Worm (Caenorhabditis elegans) whole organism, early embryonic: ENCODE data around the gene btb-12.

Experiments used
- B0310.2 ChIP-seq: sonication (generic microtip); optimal IDR thresholded peaks from 2 replicates; lab custom pipeline; 2016; ENCODE audit warnings: mild to moderate bottlenecking, missing genetic modification characterization, missing compliant biosample characterization
- F13C5.2 ChIP-seq: sonication (generic microtip); optimal IDR thresholded peaks from 2 replicates; lab custom pipeline; 2017; ENCODE audit warnings: mild to moderate bottlenecking, missing genetic modification characterization, inconsistent platforms, missing compliant biosample characterization
- aly-1 ChIP-seq: sonication (generic microtip); optimal IDR thresholded peaks from 2 replicates; lab custom pipeline; 2016; ENCODE audit warnings: missing genetic modification characterization, missing compliant biosample characterization
- ama-1 ChIP-seq: fragments of 150-350 bp; optimal IDR thresholded peaks from 2 replicates; lab custom pipeline; 2014
- ceh-13 ChIP-seq: fragments of 200-800 bp; sonication (Bioruptor generic); optimal IDR thresholded peaks from 2 replicates; lab custom pipeline; 2018; ENCODE audit warnings: mild to moderate bottlenecking, missing genetic modification characterization, missing compliant biosample characterization
- ceh-36 ChIP-seq: sonication (generic microtip); optimal IDR thresholded peaks from 2 replicates; lab custom pipeline; 2016; ENCODE audit warnings: missing genetic modification characterization, inconsistent platforms, missing compliant biosample characterization
- ets-7 ChIP-seq: sonication (generic microtip); optimal IDR thresholded peaks from 2 replicates; lab custom pipeline; 2016; ENCODE audit warnings: missing genotype, missing genetic modification characterization, missing compliant biosample characterization
- flt-1 ChIP-seq: fragments of 200-800 bp; sonication (Bioruptor generic); IDR thresholded peaks from 2 replicates; pipeline ENCODE4 v1.3.6; 2022; ENCODE audit warnings: missing genetic modification characterization, missing compliant biosample characterization
- hmbx-1 ChIP-seq: sonication (generic microtip); optimal IDR thresholded peaks from 2 replicates; lab custom pipeline; 2016; ENCODE audit warnings: mild to moderate bottlenecking, missing genetic modification characterization, missing compliant biosample characterization
- hmg-4 ChIP-seq: fragments of 200-800 bp; sonication (Bioruptor generic); optimal IDR thresholded peaks from 2 replicates; lab custom pipeline; 2018; ENCODE audit warnings: mild to moderate bottlenecking, missing genetic modification characterization, missing compliant biosample characterization
- hnd-1 ChIP-seq: sonication (generic microtip); optimal IDR thresholded peaks from 2 replicates; lab custom pipeline; 2016; ENCODE audit warnings: missing genetic modification characterization, missing compliant biosample characterization
- pes-1 ChIP-seq: fragments of 200-800 bp; sonication (Bioruptor generic); IDR thresholded peaks from 2 replicates; pipeline ENCODE4 v1.3.6; 2022; ENCODE audit warnings: missing genetic modification reagents, missing genetic modification characterization, missing compliant biosample characterization
- scrt-1 ChIP-seq: fragments of 200-800 bp; sonication (Bioruptor generic); IDR thresholded peaks from 2 replicates; pipeline ENCODE4 v1.3.6; 2022; ENCODE audit warnings: missing genetic modification characterization, missing compliant biosample characterization
- sea-1 ChIP-seq: fragments of 200-800 bp; sonication (Bioruptor generic); conservative IDR thresholded peaks from 2 replicates; pipeline ENCODE4 v1.3.6; 2022; ENCODE audit warnings: missing genetic modification characterization, missing compliant biosample characterization
- tbx-11 ChIP-seq: fragments of 200-800 bp; sonication (Bioruptor generic); IDR thresholded peaks from 2 replicates; pipeline ENCODE4 v1.3.6; 2022; ENCODE audit warnings: missing genetic modification characterization, missing compliant biosample characterization
- tbx-37 ChIP-seq: fragments of 200-800 bp; sonication (Bioruptor generic); conservative IDR thresholded peaks from 2 replicates; pipeline ENCODE4 v1.3.6; 2022; ENCODE audit warnings: missing genetic modification reagents, missing genetic modification characterization, missing compliant biosample characterization
- tra-4 ChIP-seq: sonication (generic microtip); optimal IDR thresholded peaks from 2 replicates; lab custom pipeline; 2017; ENCODE audit warnings: missing genetic modification characterization, missing compliant biosample characterization

The btb-12 gene

ce11 chrII:1672673-1673072, 17.7 kb downstream of the btb-12 start:
- TF ChIP-seq F13C5.2 (tag; lab: Kevin White, UChicago) = no peak
- TF ChIP-seq B0310.2 (tag; lab: Kevin White, UChicago) = no peak
- no peak for TF ChIP-seq ets-7 (tag; lab: Kevin White, UChicago)
- no peak for TF ChIP-seq tbx-11 (GFP tag; lab: Robert Waterston, UW)
- no peak for TF ChIP-seq flt-1 (GFP tag; lab: Robert Waterston, UW)
- no peak for TF ChIP-seq hnd-1 (tag; lab: Kevin White, UChicago)
- TF ChIP-seq ceh-36 (tag; lab: Kevin White, UChicago) = no peak
- no peak for TF ChIP-seq ama-1 (lab: Kevin White, UChicago)
- TF ChIP-seq tra-4 (tag; lab: Kevin White, UChicago) = no peak
- TF ChIP-seq pes-1 (GFP tag; lab: Robert Waterston, UW) = no peak

ce11 chrII:1676088-1676487, 21.1 kb downstream of the btb-12 start, which contains the start of gene fbxb-17:
Gene fbxb-17 (plus strand): TSS chrII:1676388.
- TF ChIP-seq tra-4 (tag; lab: Kevin White, UChicago) (no peak), ets-7 (tag; lab: Kevin White, UChicago) (no peak), sea-1 (GFP tag; lab: Robert Waterston, UW) (no peak), flt-1 (GFP tag; lab: Robert Waterston, UW) (no peak)

DNA sequence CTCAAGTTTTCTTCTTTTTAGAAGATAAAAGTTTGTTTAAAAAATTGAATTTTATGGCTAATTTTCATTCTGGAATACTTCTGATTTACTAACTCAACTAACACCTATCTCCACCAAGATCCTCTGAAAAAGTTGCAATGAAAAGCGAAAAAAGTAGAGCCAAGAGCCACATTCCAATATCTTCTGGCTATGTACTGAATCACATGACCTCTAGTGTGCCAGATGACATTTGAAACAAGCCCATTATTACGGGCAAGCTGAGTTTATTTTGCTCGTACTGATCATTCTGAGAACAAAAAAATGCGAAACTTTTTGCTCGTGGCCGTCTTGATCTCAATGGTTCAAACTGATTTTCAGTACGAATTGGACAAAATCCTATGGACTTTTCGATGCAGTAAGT, 24.1 kb downstream of the btb-12 start, which contains the start of gene irld-36:
Gene irld-36, plus strand, starts transcription at position 301 of the 400 bp plus-strand sequence.
- TF ChIP-seq ceh-36 (tag; lab: Kevin White, UChicago) = no peak
- TF ChIP-seq hmg-4 (GFP tag; lab: Kevin White, UChicago) = no peak
- TF ChIP-seq aly-1 (tag; lab: Kevin White, UChicago) = no peak
- TF ChIP-seq pes-1 (GFP tag; lab: Robert Waterston, UW) = no peak
- no peak for TF ChIP-seq tra-4 (tag; lab: Kevin White, UChicago)
- TF ChIP-seq hmbx-1 = no peak
- TF ChIP-seq flt-1 (GFP tag; lab: Robert Waterston, UW) = no peak
- no peak for TF ChIP-seq ets-7 (tag; lab: Kevin White, UChicago)
- no peak for TF ChIP-seq sea-1 (GFP tag; lab: Robert Waterston, UW)
- no peak for TF ChIP-seq tbx-37 (GFP tag; lab: Robert Waterston, UW)
- TF ChIP-seq ceh-13 = no peak
- no peak for TF ChIP-seq B0310.2 (tag; lab: Kevin White, UChicago)
- no peak for TF ChIP-seq hnd-1 (tag; lab: Kevin White, UChicago)
- TF ChIP-seq scrt-1 (GFP tag; lab: Robert Waterston, UW) = no peak

- TF ChIP-seq pes-1 (GFP tag; lab: Robert Waterston, UW) = no peak
- no peak for TF ChIP-seq ama-1 (lab: Kevin White, UChicago)
- TF ChIP-seq ceh-36 (tag; lab: Kevin White, UChicago) = no peak
- no peak for TF ChIP-seq B0310.2 (tag; lab: Kevin White, UChicago)
- TF ChIP-seq tra-4 (tag; lab: Kevin White, UChicago) = no peak
- TF ChIP-seq tbx-37 (GFP tag; lab: Robert Waterston, UW) = no peak
- TF ChIP-seq tbx-11 (GFP tag; lab: Robert Waterston, UW) = no peak
- no peak for TF ChIP-seq hmg-4 (GFP tag; lab: Kevin White, UChicago)
- TF ChIP-seq ceh-13 = no peak
- TF ChIP-seq hmbx-1 = no peak
- no peak for TF ChIP-seq sea-1 (GFP tag; lab: Robert Waterston, UW)
- TF ChIP-seq hnd-1 (tag; lab: Kevin White, UChicago) = no peak
- no peak for TF ChIP-seq flt-1 (GFP tag; lab: Robert Waterston, UW)
- no peak for TF ChIP-seq scrt-1 (GFP tag; lab: Robert Waterston, UW)
- no peak for TF ChIP-seq F13C5.2 (tag; lab: Kevin White, UChicago)
These were observed 27.2 kb downstream of the btb-12 start, which contains the start of gene fbxb-26 for ce11 chrII:1682218-1682617. Gene fbxb-26 (plus strand): TSS chrII:1682518.

ce11 chrII:1683742-1684141, 28.7 kb downstream of the btb-12 start, which contains the start of gene fbxb-25:
Gene fbxb-25 (plus strand): TSS chrII:1684042.
- no peak for TF ChIP-seq sea-1 (GFP tag; lab: Robert Waterston, UW)
- TF ChIP-seq B0310.2 (tag; lab: Kevin White, UChicago) = no peak
- TF ChIP-seq ets-7 (tag; lab: Kevin White, UChicago) = no peak
- TF ChIP-seq tra-4 (tag; lab: Kevin White, UChicago) = no peak
- no peak for TF ChIP-seq aly-1 (tag; lab: Kevin White, UChicago)
- TF ChIP-seq ceh-13 = no peak
- TF ChIP-seq hmg-4 (GFP tag; lab: Kevin White, UChicago) = no peak
- TF ChIP-seq tbx-37 (GFP tag; lab: Robert Waterston, UW) = no peak
- TF ChIP-seq tbx-11 (GFP tag; lab: Robert Waterston, UW) = no peak

ce11 chrII:1688813-1689212, 33.8 kb downstream of the btb-12 start, which contains the start of the genes fbxb-18 and fbxb-19:
Gene fbxb-18 (minus strand): TSS chrII:1688913.
Gene fbxb-19 (minus strand): TSS chrII:1689181.
- no peak for TF ChIP-seq tbx-37 (GFP tag; lab: Robert Waterston, UW)
- no peak for TF ChIP-seq hnd-1 (tag; lab: Kevin White, UChicago)
- no peak for TF ChIP-seq hmg-4 (GFP tag; lab: Kevin White, UChicago)
- no peak for TF ChIP-seq hmbx-1
- TF ChIP-seq F13C5.2 (tag; lab: Kevin White, UChicago) = no peak
- no peak for TF ChIP-seq flt-1 (GFP tag; lab: Robert Waterston, UW)
- TF ChIP-seq ceh-13 = no peak
- TF ChIP-seq ets-7 (tag; lab: Kevin White, UChicago) = no peak
- no peak for TF ChIP-seq tra-4 (tag; lab: Kevin White, UChicago)
- TF ChIP-seq B0310.2 (tag; lab: Kevin White, UChicago) = no peak
- no peak for TF ChIP-seq aly-1 (tag; lab: Kevin White, UChicago)
- no peak for TF ChIP-seq tbx-11 (GFP tag; lab: Robert Waterston, UW)
- TF ChIP-seq sea-1 (GFP tag; lab: Robert Waterston, UW) = no peak
- no peak for TF ChIP-seq scrt-1 (GFP tag; lab: Robert Waterston, UW)
- no peak for TF ChIP-seq ama-1 (lab: Kevin White, UChicago)
- TF ChIP-seq ceh-36 (tag; lab: Kevin White, UChicago) = no peak
- no peak for TF ChIP-seq pes-1 (GFP tag; lab: Robert Waterston, UW)

- TF ChIP-seq F13C5.2 (tag; lab: Kevin White, UChicago) = no peak
- no peak for TF ChIP-seq ceh-13
- no peak for TF ChIP-seq aly-1 (tag; lab: Kevin White, UChicago)
- TF ChIP-seq sea-1 (GFP tag; lab: Robert Waterston, UW) = no peak
- TF ChIP-seq flt-1 (GFP tag; lab: Robert Waterston, UW) = no peak
- TF ChIP-seq scrt-1 (GFP tag; lab: Robert Waterston, UW) = no peak
- TF ChIP-seq hnd-1 (tag; lab: Kevin White, UChicago) = no peak
- no peak for TF ChIP-seq tbx-37 (GFP tag; lab: Robert Waterston, UW)
- TF ChIP-seq ets-7 (tag; lab: Kevin White, UChicago) = no peak
- no peak for TF ChIP-seq hmbx-1
- no peak for TF ChIP-seq ceh-36 (tag; lab: Kevin White, UChicago)
- TF ChIP-seq pes-1 (GFP tag; lab: Robert Waterston, UW) = no peak
- TF ChIP-seq tra-4 (tag; lab: Kevin White, UChicago) = no peak
- no peak for TF ChIP-seq hmg-4 (GFP tag; lab: Kevin White, UChicago)
- no peak for TF ChIP-seq B0310.2 (tag; lab: Kevin White, UChicago)
- TF ChIP-seq ama-1 (lab: Kevin White, UChicago) = no peak
- no peak for TF ChIP-seq tbx-11 (GFP tag; lab: Robert Waterston, UW)
These were observed 36.0 kb downstream of the btb-12 start, which contains the start of gene fbxc-22 for ce11 chrII:1691011-1691410. Gene fbxc-22 (minus strand): TSS chrII:1691111.
